Worm (Caenorhabditis elegans) whole organism, L4/young adult: ENCODE results near the gene T05B4.13.

Source experiments
- W03F9.2 ChIP-seq: fragments of 150-350 bp; optimal IDR thresholded peaks from 2 replicates; lab custom pipeline; 2014; ENCODE audit warnings: missing biosample characterization, missing genetic modification characterization
- dao-5 ChIP-seq: sonication (generic microtip); optimal IDR thresholded peaks from 2 replicates; lab custom pipeline; 2016; ENCODE audit warnings: missing genotype, missing genetic modification characterization, moderate library complexity, missing compliant biosample characterization
- him-1 ChIP-seq: sonication (generic microtip); optimal IDR thresholded peaks from 2 replicates; lab custom pipeline; 2016; ENCODE audit warnings: missing genotype, missing genetic modification reagents, missing genetic modification characterization, missing compliant biosample characterization

ce11 chrV:4122415-4122814 lies 4.9 kb downstream of the T05B4.13 start, which contains the start of gene phat-5:
- TF ChIP-seq dao-5 (tag; lab: Kevin White, UChicago), result no peak
- no peak for TF ChIP-seq him-1 (tag; lab: Kevin White, UChicago)
- no peak for TF ChIP-seq W03F9.2 (tag; lab: Kevin White, UChicago)
